Fruit fly (Drosophila melanogaster): ENCODE results near the gene KaiR1D.

DNA sequence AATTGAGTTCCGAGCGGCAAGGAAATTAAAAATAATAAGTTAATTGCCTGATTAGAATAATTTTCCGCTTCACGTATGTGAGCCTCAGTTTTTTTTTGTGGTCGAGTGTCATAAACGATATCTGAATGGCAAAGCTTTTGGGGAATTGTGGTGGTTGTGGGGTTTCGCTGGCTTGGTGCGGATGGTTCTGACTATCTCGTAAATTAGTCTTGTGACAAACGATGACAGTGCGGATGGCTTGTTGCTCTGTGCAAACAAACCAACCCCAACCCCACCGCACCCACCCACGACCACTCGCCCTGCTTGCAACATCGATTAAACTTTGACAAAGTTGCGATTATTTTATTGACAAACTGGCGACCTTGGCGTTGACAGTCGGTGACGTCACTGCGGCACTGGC lies 39.1 kb downstream of the KaiR1D start:
- TF ChIP-seq psq (optimal IDR thresholded peaks at IDR 0.05), result no peak
- no peak for TF ChIP-seq usp (GFP tag; optimal IDR thresholded peaks at IDR 0.05)

Data from whole organism.